Worm (Caenorhabditis elegans) whole organism, midembryonic: Measurements from ENCODE around the gene T01D3.1.

Source experiments
- T22C8.4 ChIP-seq: fragments of 200-800 bp; sonication (Bioruptor generic); IDR thresholded peaks from 2 replicates; pipeline ENCODE4 v1.3.6; 2022; ENCODE audit warnings: missing genetic modification characterization, missing compliant biosample characterization
- flt-1 ChIP-seq: fragments of 200-800 bp; sonication (Bioruptor generic); IDR thresholded peaks from 2 replicates; pipeline ENCODE4 v1.3.6; 2022; ENCODE audit warnings: missing genetic modification characterization, missing compliant biosample characterization
- klf-2 ChIP-seq: fragments of 200-800 bp; sonication (Bioruptor generic); conservative IDR thresholded peaks from 2 replicates; pipeline ENCODE4 v1.3.6; 2022; ENCODE audit warnings: missing genetic modification reagents, missing genetic modification characterization, missing compliant biosample characterization
- tab-1 ChIP-seq: fragments of 200-800 bp; sonication (Bioruptor generic); IDR thresholded peaks from 2 replicates; pipeline ENCODE4 v1.3.6; 2022; ENCODE audit warnings: missing genetic modification characterization, missing compliant biosample characterization
- ztf-23 ChIP-seq: fragments of 200-800 bp; sonication (Bioruptor generic); IDR thresholded peaks from 2 replicates; pipeline ENCODE4 v1.3.6; 2022; ENCODE audit warnings: missing genetic modification reagents, missing genetic modification characterization, missing compliant biosample characterization
- ztf-29 ChIP-seq: fragments of 200-800 bp; sonication (Bioruptor generic); IDR thresholded peaks from 2 replicates; pipeline ENCODE4 v1.3.6; 2022; ENCODE audit warnings: missing genetic modification reagents, missing genetic modification characterization, missing compliant biosample characterization

ce11 chrV:13660115-13660514, 29.6 kb upstream of the T01D3.1 start:
- TF ChIP-seq klf-2 (GFP tag; lab: Robert Waterston, UW), result no peak
- no peak for TF ChIP-seq flt-1 (GFP tag; lab: Robert Waterston, UW)
- no peak for TF ChIP-seq T22C8.4 (GFP tag; lab: Robert Waterston, UW)
- TF ChIP-seq tab-1 (GFP tag; lab: Robert Waterston, UW), result no peak
- no peak for TF ChIP-seq ztf-23 (GFP tag; lab: Robert Waterston, UW)
- TF ChIP-seq ztf-29, result no peak
